Worm (Caenorhabditis elegans) whole organism, L4 larva: ENCODE measurements around the gene prp-9.

Source experiments
- F44E2.7 ChIP-seq: fragments of 200-800 bp; sonication (Bioruptor generic); IDR thresholded peaks from 2 replicates; pipeline ENCODE4 v2.1.2; 2022; ENCODE audit warnings: missing genetic modification characterization, missing compliant biosample characterization
- F49E8.2 ChIP-seq: sonication (generic microtip); optimal IDR thresholded peaks from 2 replicates; lab custom pipeline; 2016; ENCODE audit warnings: missing compliant biosample characterization, mild to moderate bottlenecking, missing genetic modification characterization, borderline replicate concordance
- T20F7.1 ChIP-seq: fragments of 200-800 bp; sonication (Bioruptor generic); optimal IDR thresholded peaks from 2 replicates; lab custom pipeline; 2018; ENCODE audit warnings: mild to moderate bottlenecking, missing genetic modification characterization, missing compliant biosample characterization
- T26A8.4 ChIP-seq: fragments of 200-800 bp; sonication (Bioruptor generic); IDR thresholded peaks from 2 replicates; pipeline ENCODE4 v1.3.6; 2022; ENCODE audit warnings: missing genetic modification characterization, missing compliant biosample characterization
- Y48G9A.11 ChIP-seq: fragments of 200-800 bp; sonication (Bioruptor generic); IDR thresholded peaks from 2 replicates; pipeline ENCODE4 v1.3.6; 2022; ENCODE audit warnings: missing genetic modification reagents, missing genetic modification characterization, missing compliant biosample characterization
- Y5F2A.4 ChIP-seq: fragments of 200-800 bp; sonication (Bioruptor generic); optimal IDR thresholded peaks from 2 replicates; lab custom pipeline; 2018; ENCODE audit warnings: mild to moderate bottlenecking, missing genetic modification characterization, missing compliant biosample characterization
- Y75B8A.6 ChIP-seq: fragments of 200-800 bp; sonication (Bioruptor generic); IDR thresholded peaks from 2 replicates; pipeline ENCODE4 v1.3.6; 2022; ENCODE audit warnings: missing genetic modification reagents, missing genetic modification characterization, missing compliant biosample characterization
- ZK546.5 ChIP-seq, 2 experiments: sonication (generic microtip); optimal IDR thresholded peaks; 2 replicates each; lab custom pipeline; 2017; ENCODE audit warnings: missing biosample characterization in 2 of 2, missing genetic modification characterization in 2 of 2
- arid-1 ChIP-seq: fragments of 200-800 bp; sonication (Bioruptor generic); conservative IDR thresholded peaks from 2 replicates; pipeline ENCODE4 v1.3.6; 2022; ENCODE audit warnings: missing genetic modification reagents, missing genetic modification characterization, missing compliant biosample characterization
- ceh-20 ChIP-seq: fragments of 200-800 bp; sonication (Bioruptor generic); IDR thresholded peaks from 2 replicates; pipeline ENCODE4 v1.3.6; 2022; ENCODE audit warnings: missing genetic modification reagents, missing genetic modification characterization, missing compliant biosample characterization
- ces-1 ChIP-seq: fragments of 150-350 bp; sonication (generic microtip); optimal IDR thresholded peaks from 4 replicates; lab custom pipeline; 2014; ENCODE audit warnings: missing biosample characterization, missing genetic modification reagents, missing genetic modification characterization
- ctbp-1 ChIP-seq: fragments of 200-800 bp; sonication (Bioruptor generic); IDR thresholded peaks from 2 replicates; pipeline ENCODE4 v1.3.6; 2022; ENCODE audit warnings: missing genetic modification reagents, missing genetic modification characterization, missing compliant biosample characterization
- daf-12 ChIP-seq: fragments of 150-350 bp; optimal IDR thresholded peaks from 2 replicates; lab custom pipeline; 2014; ENCODE audit warnings: missing biosample characterization, missing genetic modification reagents, missing genetic modification characterization
- daf-16 ChIP-seq, 3 experiments: sonication (generic microtip); optimal IDR thresholded peaks; 2 replicates each; lab custom pipeline; 2016 to 2017; ENCODE audit warnings: missing genetic modification characterization in 3 of 3, missing genetic modification reagents in 3 of 3, mild to moderate bottlenecking in 2 of 3, missing compliant biosample characterization in 2 of 3, missing biosample characterization in 1 of 3, moderate library complexity in 1 of 3
- daf-8 ChIP-seq: fragments of 200-800 bp; sonication (Bioruptor generic); IDR thresholded peaks from 2 replicates; pipeline ENCODE4 v1.3.6; 2022; ENCODE audit warnings: missing genetic modification characterization, missing compliant biosample characterization
- dpl-1 ChIP-seq: fragments of 150-350 bp; optimal IDR thresholded peaks from 2 replicates; lab custom pipeline; 2014; ENCODE audit warnings: missing biosample characterization, missing genetic modification reagents, missing genetic modification characterization
- gei-8 ChIP-seq: fragments of 200-800 bp; sonication (Bioruptor generic); optimal IDR thresholded peaks from 2 replicates; lab custom pipeline; 2018; ENCODE audit warnings: mild to moderate bottlenecking, missing genetic modification characterization, missing compliant biosample characterization
- hlh-11 ChIP-seq: fragments of 200-800 bp; sonication (Bioruptor generic); optimal IDR thresholded peaks from 2 replicates; lab custom pipeline; 2018; ENCODE audit warnings: mild to moderate bottlenecking, missing genetic modification characterization, missing compliant biosample characterization
- hlh-30 ChIP-seq: sonication (generic microtip); optimal IDR thresholded peaks from 2 replicates; lab custom pipeline; 2017; ENCODE audit warnings: antibody characterized with exemption, mild to moderate bottlenecking, missing genetic modification characterization, missing compliant biosample characterization; ENCODE audit not compliant: insufficient read depth
- lin-1 ChIP-seq: fragments of 200-800 bp; sonication (Bioruptor generic); IDR thresholded peaks from 2 replicates; pipeline ENCODE4 v1.3.6; 2022; ENCODE audit warnings: missing genetic modification reagents, missing genetic modification characterization, missing compliant biosample characterization
- lin-15B ChIP-seq: fragments of 150-350 bp; sonication (generic microtip); optimal IDR thresholded peaks from 3 replicates; lab custom pipeline; 2014; ENCODE audit warnings: missing biosample characterization, missing genetic modification characterization
- lin-38 ChIP-seq: fragments of 200-800 bp; sonication (Bioruptor generic); IDR thresholded peaks from 2 replicates; pipeline ENCODE4 v1.3.6; 2022; ENCODE audit warnings: missing genetic modification reagents, missing genetic modification characterization, missing compliant biosample characterization
- lin-39 ChIP-seq: fragments of 150-350 bp; optimal IDR thresholded peaks from 2 replicates; lab custom pipeline; 2014; ENCODE audit warnings: missing biosample characterization, missing genetic modification reagents, missing genetic modification characterization
- lsy-2 ChIP-seq, 2 experiments: fragments of 150-350 bp in 1 of 2; sonication (generic microtip) in 1 of 2; optimal IDR thresholded peaks; 2 replicates each; lab custom pipeline; 2014 to 2017; ENCODE audit warnings: missing biosample characterization in 2 of 2, missing genetic modification characterization in 2 of 2
- madf-9 ChIP-seq: fragments of 200-800 bp; sonication (Bioruptor generic); conservative IDR thresholded peaks from 2 replicates; pipeline ENCODE4 v1.3.6; 2022; ENCODE audit warnings: missing genetic modification reagents, missing genetic modification characterization, missing compliant biosample characterization
- mdl-1 ChIP-seq, 2 experiments: fragments of 150-350 bp in 1 of 2; sonication (generic microtip) in 1 of 2; optimal IDR thresholded peaks; 2 replicates each; lab custom pipeline; 2014 to 2017; ENCODE audit warnings: missing biosample characterization in 2 of 2, missing genetic modification characterization in 2 of 2
- mdt-29 ChIP-seq: fragments of 200-800 bp; sonication (Bioruptor generic); IDR thresholded peaks from 2 replicates; pipeline ENCODE4 v1.3.6; 2022; ENCODE audit warnings: missing genetic modification reagents, missing genetic modification characterization, missing compliant biosample characterization
- mes-2 ChIP-seq: sonication (generic microtip); optimal IDR thresholded peaks from 2 replicates; lab custom pipeline; 2016; ENCODE audit warnings: missing genotype, mild to moderate bottlenecking, missing genetic modification characterization, missing compliant biosample characterization; ENCODE audit not compliant: poor library complexity, severe bottlenecking
- nhr-42 ChIP-seq: fragments of 200-800 bp; sonication (Bioruptor generic); IDR thresholded peaks from 2 replicates; pipeline ENCODE4 v1.3.6; 2022; ENCODE audit warnings: missing genetic modification characterization, missing compliant biosample characterization
- nhr-48 ChIP-seq: sonication (generic microtip); optimal IDR thresholded peaks from 2 replicates; lab custom pipeline; 2016; ENCODE audit warnings: mild to moderate bottlenecking, missing genetic modification characterization, missing compliant biosample characterization
- nhr-76 ChIP-seq: fragments of 150-350 bp; optimal IDR thresholded peaks from 2 replicates; lab custom pipeline; 2014; ENCODE audit warnings: missing biosample characterization, missing genetic modification characterization
- php-3 ChIP-seq: fragments of 200-800 bp; sonication (Bioruptor generic); IDR thresholded peaks from 2 replicates; pipeline ENCODE4 v1.3.6; 2022; ENCODE audit warnings: missing genetic modification reagents, missing genetic modification characterization, missing compliant biosample characterization
- rbr-2 ChIP-seq: sonication (generic microtip); optimal IDR thresholded peaks from 2 replicates; lab custom pipeline; 2016; ENCODE audit warnings: missing genotype, missing genetic modification characterization, missing compliant biosample characterization
- sdz-12 ChIP-seq: fragments of 200-800 bp; sonication (Bioruptor generic); optimal IDR thresholded peaks from 2 replicates; lab custom pipeline; 2018; ENCODE audit warnings: mild to moderate bottlenecking, missing genetic modification characterization, missing compliant biosample characterization
- skn-1 ChIP-seq: fragments of 150-350 bp; optimal IDR thresholded peaks from 2 replicates; lab custom pipeline; 2014; ENCODE audit warnings: missing biosample characterization, missing genetic modification characterization
- snpc-4 ChIP-seq: fragments of 150-350 bp; optimal IDR thresholded peaks from 2 replicates; lab custom pipeline; 2014; ENCODE audit warnings: missing biosample characterization, missing genetic modification characterization
- spr-1 ChIP-seq: sonication (generic microtip); optimal IDR thresholded peaks from 2 replicates; lab custom pipeline; 2016; ENCODE audit warnings: mild to moderate bottlenecking, missing genetic modification characterization, missing compliant biosample characterization
- tra-1 ChIP-seq: fragments of 200-800 bp; sonication (Bioruptor generic); IDR thresholded peaks from 2 replicates; pipeline ENCODE4 v1.3.6; 2022; ENCODE audit warnings: missing genetic modification reagents, missing genetic modification characterization, missing compliant biosample characterization
- unc-130 ChIP-seq: sonication (generic microtip); optimal IDR thresholded peaks from 2 replicates; lab custom pipeline; 2016; ENCODE audit warnings: missing genetic modification reagents, missing genetic modification characterization, missing compliant biosample characterization
- unc-62 ChIP-seq, 3 experiments: fragments of 150-350 bp in 1 of 3; sonication (generic microtip); optimal IDR thresholded peaks in 2 of 3; peaks in 1 of 3; 1 replicate in 1 of 3; 2 replicates in 2 of 3; lab custom pipeline; 2014 to 2017; ENCODE audit warnings: missing biosample characterization in 3 of 3, missing genetic modification characterization in 3 of 3, missing genetic modification reagents in 3 of 3, missing genotype in 1 of 3
- zag-1 ChIP-seq: fragments of 150-350 bp; optimal IDR thresholded peaks from 2 replicates; lab custom pipeline; 2014; ENCODE audit warnings: missing biosample characterization, missing genetic modification characterization
- zfp-3 ChIP-seq: fragments of 200-800 bp; sonication (Bioruptor generic); conservative IDR thresholded peaks from 2 replicates; pipeline ENCODE4 v1.3.6; 2022; ENCODE audit warnings: missing genetic modification reagents, missing genetic modification characterization, missing compliant biosample characterization
- zip-11 ChIP-seq: fragments of 200-800 bp; sonication (Bioruptor generic); IDR thresholded peaks from 2 replicates; pipeline ENCODE4 v1.3.6; 2022; ENCODE audit warnings: missing genetic modification characterization, missing compliant biosample characterization
- ztf-11 ChIP-seq: fragments of 150-350 bp; optimal IDR thresholded peaks from 2 replicates; lab custom pipeline; 2014; ENCODE audit warnings: missing biosample characterization, missing genetic modification characterization

The prp-9 gene

ce11 chrII:8525133-8525736 lies at the start of gene prp-9, which contains the start of gene mrps-18B:
Gene prp-9 (minus strand): TSS chrII:8525396.
Gene mrps-18B (plus strand): TSS chrII:8525681.
- TF ChIP-seq unc-62 (GFP tag; optimal IDR thresholded peaks at IDR 0.05 in 1 of 2; lab: Kevin White, UChicago) (peak in 1 of 2 experiments; percentile 90), unc-62 (tag; optimal IDR thresholded peaks at IDR 0.05; lab: Kevin White, UChicago) (no peak), lsy-2 (tag; optimal IDR thresholded peaks at IDR 0.05; lab: Kevin White, UChicago) (peak in 1 of 2 experiments; percentile 78), mes-2 (peak; percentile 81), T20F7.1 (GFP tag; lab: Kevin White, UChicago) (peak; percentile 66), dpl-1 (GFP tag; lab: Kevin White, UChicago) (peak; percentile 54), hlh-30 (tag; lab: Kevin White, UChicago) (peak; percentile 23), zip-11 (no peak), F44E2.7 (GFP tag; lab: Robert Waterston, UW) (no peak), daf-16 (GFP tag; optimal IDR thresholded peaks at IDR 0.05; lab: Kevin White, UChicago) (no peak), daf-16 (tag; optimal IDR thresholded peaks at IDR 0.05; lab: Kevin White, UChicago) (peak; percentile 25)

- peak; percentile 44 for TF ChIP-seq lin-38
- TF ChIP-seq mdl-1 (tag; optimal IDR thresholded peaks at IDR 0.05; lab: Kevin White, UChicago) = no peak
Measured at ce11 chrII:8573044-8573443, 47.8 kb upstream of the prp-9 start, which contains the start of gene F54C9.7. Gene F54C9.7 (plus strand): TSS chrII:8573344.

ce11 chrII:8570977-8571376 lies 45.8 kb upstream of the prp-9 start, which contains the start of gene bcs-1:
Gene bcs-1 (plus strand): TSS chrII:8571085.
- TF ChIP-seq ceh-20 (no peak), lin-39 (tag; lab: Kevin White, UChicago) (no peak), madf-9 (GFP tag; lab: Robert Waterston, UW) (no peak), lin-38 (peak; percentile 49; the same call in 1 of the 2 replicates), ces-1 (GFP tag; lab: Kevin White, UChicago) (no peak), mdl-1 (tag; optimal IDR thresholded peaks at IDR 0.05; lab: Kevin White, UChicago) (no peak), sdz-12 (GFP tag; lab: Kevin White, UChicago) (no peak), T26A8.4 (GFP tag; lab: Robert Waterston, UW) (no peak), daf-16 (GFP tag; optimal IDR thresholded peaks at IDR 0.05; lab: Kevin White, UChicago) (no peak), daf-16 (tag; optimal IDR thresholded peaks at IDR 0.05; lab: Kevin White, UChicago) (peak; percentile 14), daf-12 (tag; lab: Kevin White, UChicago) (no peak), rbr-2 (no peak), Y48G9A.11 (GFP tag; lab: Robert Waterston, UW) (0 out of 2 replicates have a peak, but pooled peaks have one; percentile 7), unc-130 (no peak), daf-8 (GFP tag; lab: Robert Waterston, UW) (no peak), ctbp-1 (GFP tag; lab: Robert Waterston, UW) (no peak), gei-8 (GFP tag; lab: Kevin White, UChicago) (no peak), nhr-42 (GFP tag; lab: Robert Waterston, UW) (no peak), ZK546.5 (tag; optimal IDR thresholded peaks at IDR 0.05; lab: Kevin White, UChicago) (no peak), F49E8.2 (tag; lab: Kevin White, UChicago) (peak; percentile 39), mdt-29 (no peak), hlh-11 (no peak), nhr-48 (tag; lab: Kevin White, UChicago) (no peak), lin-1 (GFP tag; lab: Robert Waterston, UW) (no peak), spr-1 (tag; lab: Kevin White, UChicago) (no peak), Y75B8A.6 (GFP tag; lab: Robert Waterston, UW) (no peak), snpc-4 (no peak), lin-15B (no peak), mes-2 (no peak), arid-1 (no peak), skn-1 (tag; lab: Kevin White, UChicago) (no peak), zfp-3 (GFP tag; lab: Robert Waterston, UW) (no peak), php-3 (no peak), zag-1 (tag; lab: Kevin White, UChicago) (no peak), tra-1 (GFP tag; lab: Robert Waterston, UW) (0 out of 2 replicates have a peak, but pooled peaks have one; percentile 14), Y5F2A.4 (GFP tag; lab: Kevin White, UChicago) (no peak), nhr-76 (tag; lab: Kevin White, UChicago) (no peak), ztf-11 (tag; lab: Kevin White, UChicago) (no peak)
